Worm (Caenorhabditis elegans) whole organism, L4 larva: ENCODE measurements around the gene sru-35.

Source experiments
- F37D6.2 ChIP-seq: sonication (generic microtip); optimal IDR thresholded peaks from 2 replicates; lab custom pipeline; 2016; ENCODE audit warnings: mild to moderate bottlenecking, missing genetic modification characterization, missing compliant biosample characterization
- ceh-62 ChIP-seq: sonication (generic microtip); optimal IDR thresholded peaks from 2 replicates; lab custom pipeline; 2017; ENCODE audit warnings: missing biosample characterization, missing genetic modification characterization
- ces-1 ChIP-seq: fragments of 150-350 bp; sonication (generic microtip); optimal IDR thresholded peaks from 4 replicates; lab custom pipeline; 2014; ENCODE audit warnings: missing biosample characterization, missing genetic modification reagents, missing genetic modification characterization
- nhr-11 ChIP-seq: fragments of 150-350 bp; optimal IDR thresholded peaks from 2 replicates; lab custom pipeline; 2014; ENCODE audit warnings: missing biosample characterization, missing genetic modification characterization
- nhr-28 ChIP-seq: fragments of 150-350 bp; optimal IDR thresholded peaks from 2 replicates; lab custom pipeline; 2014; ENCODE audit warnings: missing biosample characterization, missing genetic modification characterization

ce11 chrIV:8819471-8819870 is 29.4 kb upstream of the sru-35 start:
- TF ChIP-seq ces-1 (GFP tag; lab: Kevin White, UChicago) (no peak), nhr-11 (tag; lab: Kevin White, UChicago) (no peak), F37D6.2 (no peak), ceh-62 (no peak), nhr-28 (tag; lab: Kevin White, UChicago) (no peak)
